Worm (Caenorhabditis elegans): ENCODE results near the gene T11F9.22.
A peak's percentile ranks its signal among the peaks of the same experiment; 100 is the strongest.

- TF ChIP-seq mml-1 (tag; optimal IDR thresholded peaks at IDR 0.05) (no peak), nhr-25 (tag; optimal IDR thresholded peaks at IDR 0.05) (peak; percentile 83), egl-27 (tag; optimal IDR thresholded peaks at IDR 0.05) (no peak), fkh-10 (GFP tag; optimal IDR thresholded peaks at IDR 0.05) (no peak), unc-62 (GFP tag; optimal IDR thresholded peaks at IDR 0.05) (no peak), ama-1 (optimal IDR thresholded peaks at IDR 0.05) (no peak), fos-1 (tag; optimal IDR thresholded peaks at IDR 0.05) (no peak), ceh-82 (tag; optimal IDR thresholded peaks at IDR 0.05) (no peak), zag-1 (tag; optimal IDR thresholded peaks at IDR 0.05) (no peak), jun-1 (tag; optimal IDR thresholded peaks at IDR 0.05) (no peak), snpc-4 (tag; optimal IDR thresholded peaks at IDR 0.05) (no peak)
These were observed 29.3 kb downstream of the T11F9.22 start, which contains the start of gene ttll-5 for ce11 chrV:11508773-11509172.
